Worm (Caenorhabditis elegans) whole organism, L3 larva: Measurements from ENCODE around the gene C50A2.7.

Experiments used
- ama-1 ChIP-seq: fragments of 150-350 bp; optimal IDR thresholded peaks from 2 replicates; lab custom pipeline; 2018
- ceh-9 ChIP-seq: sonication (generic microtip); optimal IDR thresholded peaks from 2 replicates; lab custom pipeline; 2018; ENCODE audit warnings: missing biosample characterization, missing genetic modification characterization
- egl-27 ChIP-seq: sonication (generic microtip); optimal IDR thresholded peaks from 4 replicates; lab custom pipeline; 2017; ENCODE audit warnings: missing biosample characterization, missing genetic modification reagents, missing genetic modification characterization
- elt-3 ChIP-seq, 3 experiments: fragments of 150-350 bp in 1 of 3; sonication (generic microtip) in 2 of 3; optimal IDR thresholded peaks; 2 replicates in 2 of 3; 4 replicates in 1 of 3; lab custom pipeline; 2014 to 2017; ENCODE audit warnings: missing biosample characterization in 3 of 3, missing genetic modification characterization in 3 of 3
- jun-1 ChIP-seq: fragments of 150-350 bp; optimal IDR thresholded peaks from 2 replicates; lab custom pipeline; 2014; ENCODE audit warnings: missing biosample characterization, missing genetic modification reagents, missing genetic modification characterization
- lin-15B ChIP-seq: fragments of 150-350 bp; optimal IDR thresholded peaks from 2 replicates; lab custom pipeline; 2014; ENCODE audit warnings: missing biosample characterization, missing genetic modification characterization
- mdl-1 ChIP-seq: fragments of 150-350 bp; optimal IDR thresholded peaks from 2 replicates; lab custom pipeline; 2014; ENCODE audit warnings: missing biosample characterization, missing genetic modification characterization
- nhr-12 ChIP-seq: fragments of 150-350 bp; optimal IDR thresholded peaks from 2 replicates; lab custom pipeline; 2014; ENCODE audit warnings: missing biosample characterization, missing genetic modification characterization
- pha-4 ChIP-seq: fragments of 150-350 bp; optimal IDR thresholded peaks from 2 replicates; lab custom pipeline; 2014; ENCODE audit warnings: missing biosample characterization, missing genetic modification reagents, missing genetic modification characterization
- skn-1 ChIP-seq: fragments of 150-350 bp; optimal IDR thresholded peaks from 2 replicates; lab custom pipeline; 2014; ENCODE audit warnings: missing biosample characterization, missing genetic modification characterization
- snpc-4 ChIP-seq: fragments of 150-350 bp; optimal IDR thresholded peaks from 2 replicates; lab custom pipeline; 2014; ENCODE audit warnings: missing biosample characterization, missing genetic modification characterization
- tbx-2 ChIP-seq: sonication (generic microtip); optimal IDR thresholded peaks from 2 replicates; lab custom pipeline; 2016; ENCODE audit warnings: mild to moderate bottlenecking, missing genetic modification characterization, missing compliant biosample characterization
- unc-62 ChIP-seq: fragments of 150-350 bp; sonication (generic microtip); optimal IDR thresholded peaks from 4 replicates; lab custom pipeline; 2014; ENCODE audit warnings: missing biosample characterization, missing genetic modification reagents, missing genetic modification characterization

DNA sequence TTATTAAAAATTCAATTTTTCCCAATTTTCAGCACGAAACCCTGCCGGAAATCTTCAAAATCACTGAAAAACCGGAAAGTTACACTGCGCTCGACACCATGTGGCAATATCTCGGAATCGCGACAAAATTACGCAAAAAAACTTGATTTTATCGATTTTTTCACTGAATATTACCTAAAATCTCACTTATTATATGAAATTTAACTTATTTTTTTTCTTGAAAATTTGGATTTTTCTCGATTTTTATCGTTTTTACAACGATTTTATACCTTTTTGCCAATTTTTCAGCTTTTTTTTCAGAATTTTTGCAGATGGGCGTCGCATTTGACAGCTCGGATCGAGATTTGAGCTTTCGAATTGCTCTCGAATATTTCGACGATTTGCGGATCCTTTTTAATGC lies 29.5 kb downstream of the C50A2.7 start, which contains the start of gene spl-3:
- TF ChIP-seq mdl-1: no peak
- no peak for TF ChIP-seq ama-1
- TF ChIP-seq skn-1 (tag; lab: Kevin White, UChicago): no peak
- no peak for TF ChIP-seq snpc-4
- TF ChIP-seq egl-27 (tag; lab: Kevin White, UChicago): no peak
- no peak for TF ChIP-seq pha-4
- no peak for TF ChIP-seq unc-62 (GFP tag; lab: Kevin White, UChicago)
- no peak for TF ChIP-seq lin-15B
- no peak for TF ChIP-seq jun-1 (tag; lab: Kevin White, UChicago)
- TF ChIP-seq elt-3 (tag; optimal IDR thresholded peaks at IDR 0.05; lab: Kevin White, UChicago): no peak
- no peak for TF ChIP-seq nhr-12 (tag; lab: Kevin White, UChicago)
- TF ChIP-seq tbx-2 (tag; lab: Kevin White, UChicago): no peak
- no peak for TF ChIP-seq ceh-9 (tag; lab: Kevin White, UChicago)
